Fruit fly (Drosophila melanogaster): ENCODE results near the gene CG33285.

The CG33285 gene

DNA sequence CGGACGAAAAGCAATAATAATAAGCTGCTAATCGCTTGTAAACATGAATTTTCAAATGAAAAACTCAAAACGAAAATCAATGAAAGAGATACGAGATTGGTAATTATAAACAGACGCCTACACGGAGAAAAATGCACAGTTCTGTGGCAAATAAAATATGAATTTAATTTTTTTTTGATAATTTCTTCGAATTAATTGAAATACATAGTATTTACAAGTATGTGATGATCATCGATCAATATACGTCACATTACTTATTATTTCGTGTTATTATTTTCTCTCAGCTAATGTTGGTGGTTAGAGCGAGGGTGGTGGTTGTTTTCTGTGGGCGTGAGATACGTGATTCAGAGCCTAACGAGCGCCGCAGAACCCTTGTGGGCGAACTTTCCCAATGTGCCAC lies 35.0 kb downstream of the CG33285 start (continued):
- TF ChIP-seq zen2 (GFP tag; IDR thresholded peaks at IDR 0.05; ENCODE audit: partially characterized antibody): no peak
- peak; percentile 49 for TF ChIP-seq CG13775 (GFP tag; optimal IDR thresholded peaks at IDR 0.05)
- no peak for TF ChIP-seq Trl (optimal IDR thresholded peaks at IDR 0.05)
- no peak for TF ChIP-seq Trl (GFP tag; optimal IDR thresholded peaks at IDR 0.05)
- peak; percentile 44 for TF ChIP-seq CG33213 (GFP tag; optimal IDR thresholded peaks at IDR 0.05)
- no peak for TF ChIP-seq Tbp (GFP tag; optimal IDR thresholded peaks at IDR 0.05)
- peak; percentile 71 for TF ChIP-seq Ada2b (GFP tag; IDR thresholded peaks at IDR 0.05)
- TF ChIP-seq klu (GFP tag; IDR thresholded peaks at IDR 0.05): no peak
- TF ChIP-seq ems (GFP tag; optimal IDR thresholded peaks at IDR 0.05): peak; percentile 37
- no peak for TF ChIP-seq Dip2 (GFP tag; IDR thresholded peaks at IDR 0.05)
- peak; percentile 70 for TF ChIP-seq CG10654 (GFP tag; optimal IDR thresholded peaks at IDR 0.05)
- peak in 1 of 2 experiments; percentile 85 for TF ChIP-seq bsh (GFP tag; optimal IDR thresholded peaks at IDR 0.05)
- no peak for TF ChIP-seq NC2α (GFP tag; optimal IDR thresholded peaks at IDR 0.05)
- TF ChIP-seq Nf-YB (GFP tag; optimal IDR thresholded peaks at IDR 0.05): peak; percentile 41
- no peak for TF ChIP-seq D19B (GFP tag; optimal IDR thresholded peaks at IDR 0.05)
- TF ChIP-seq dimm (GFP tag; IDR thresholded peaks at IDR 0.05): peak; percentile 50; the same call in 1 of the 2 replicates
- peak; percentile 28 for TF ChIP-seq CG18011 (GFP tag; optimal IDR thresholded peaks at IDR 0.05)
- TF ChIP-seq tin (GFP tag; optimal IDR thresholded peaks at IDR 0.05): peak; percentile 75
- peak; percentile 62 for TF ChIP-seq Hr3 (GFP tag; optimal IDR thresholded peaks at IDR 0.05)
- peak; percentile 44; the same call in 1 of the 2 replicates for TF ChIP-seq CG11696 (GFP tag; IDR thresholded peaks at IDR 0.05)
- no peak for TF ChIP-seq gfzf (GFP tag; optimal IDR thresholded peaks at IDR 0.05)
- TF ChIP-seq CG4404 (GFP tag; IDR thresholded peaks at IDR 0.05): peak; percentile 26; the same call in 1 of the 2 replicates
- TF ChIP-seq mirr (GFP tag; optimal IDR thresholded peaks at IDR 0.05): no peak
- no peak for TF ChIP-seq Sry-β (GFP tag; optimal IDR thresholded peaks at IDR 0.05)
- peak; percentile 40; the same call in 1 of the 2 replicates for TF ChIP-seq CG9215 (GFP tag; IDR thresholded peaks at IDR 0.05)
- peak; percentile 38; the same call in 1 of the 3 replicates for TF ChIP-seq CG11093 (GFP tag; IDR thresholded peaks at IDR 0.05)
- TF ChIP-seq toy (GFP tag; IDR thresholded peaks at IDR 0.05): no peak
- TF ChIP-seq CG42726 (GFP tag; IDR thresholded peaks at IDR 0.05; ENCODE audit: partially characterized antibody): no peak
- TF ChIP-seq CG7987 (GFP tag; optimal IDR thresholded peaks at IDR 0.05): no peak
- peak; percentile 89 for TF ChIP-seq ci (GFP tag; IDR thresholded peaks at IDR 0.05)
- TF ChIP-seq fu2 (GFP tag; optimal IDR thresholded peaks at IDR 0.05): peak; percentile 10
- TF ChIP-seq CG4854 (GFP tag; optimal IDR thresholded peaks at IDR 0.05): peak; percentile 36
- peak; percentile 61 for TF ChIP-seq CG4820 (GFP tag; optimal IDR thresholded peaks at IDR 0.05)
- TF ChIP-seq NfI (GFP tag; optimal IDR thresholded peaks at IDR 0.05): peak; percentile 60
- peak; percentile 83 for TF ChIP-seq CG12391 (tag; optimal IDR thresholded peaks at IDR 0.05)
- peak; percentile 84 for TF ChIP-seq CG31441 (GFP tag; IDR thresholded peaks at IDR 0.05)
- TF ChIP-seq chinmo (GFP tag; IDR thresholded peaks at IDR 0.05; ENCODE audit: partially characterized antibody): no peak
- peak; percentile 64 for TF ChIP-seq so (GFP tag; IDR thresholded peaks at IDR 0.05)
- no peak for TF ChIP-seq Ets97D (GFP tag; optimal IDR thresholded peaks at IDR 0.05)
- peak; percentile 60 for TF ChIP-seq CG15601 (tag; optimal IDR thresholded peaks at IDR 0.05)
- TF ChIP-seq ab (GFP tag; optimal IDR thresholded peaks at IDR 0.05): no peak
- TF ChIP-seq wor (GFP tag; IDR thresholded peaks at IDR 0.05): peak; percentile 62
- peak; percentile 61 to 70 for TF ChIP-seq chif (GFP tag; optimal IDR thresholded peaks at IDR 0.05)
- peak; percentile 47; the same call in 1 of the 3 replicates for TF ChIP-seq Mrtf (GFP tag; IDR thresholded peaks at IDR 0.05)
- peak in 1 of 2 experiments; percentile 84 for TF ChIP-seq eve (GFP tag; optimal IDR thresholded peaks at IDR 0.05)
- peak; percentile 21 for TF ChIP-seq CG8290 (GFP tag; optimal IDR thresholded peaks at IDR 0.05)
- peak in 1 of 2 experiments; percentile 27 for TF ChIP-seq CG8290 (tag; optimal IDR thresholded peaks at IDR 0.05)
- peak; percentile 75 for TF ChIP-seq CG4424 (GFP tag; optimal IDR thresholded peaks at IDR 0.05)
- peak; percentile 89 for TF ChIP-seq Awh (GFP tag; IDR thresholded peaks at IDR 0.05)
- peak; percentile 52 for TF ChIP-seq CG1792 (GFP tag; optimal IDR thresholded peaks at IDR 0.05)
- TF ChIP-seq Rx (GFP tag; IDR thresholded peaks at IDR 0.05): peak; percentile 48
- no peak for TF ChIP-seq CG11560 (tag; IDR thresholded peaks at IDR 0.05)

Data from whole organism, embryonic.